Fruit fly (Drosophila melanogaster) whole organism, wandering third instar larva: ENCODE results near the gene CG44044.

ENCODE experiments used
- Abd-B ChIP-seq: fragments of >200 bp; optimal IDR thresholded peaks from 2 replicates; lab custom pipeline; 2017; ENCODE audit warnings: missing biosample characterization, missing genetic modification characterization
- CG32264 ChIP-seq: fragments of 200-800 bp; sonication (Bioruptor generic); optimal IDR thresholded peaks from 2 replicates; lab custom pipeline; 2016; ENCODE audit warnings: missing biosample characterization, missing genetic modification characterization
- CrebA ChIP-seq: fragments of 200-800 bp; sonication (Bioruptor generic); optimal IDR thresholded peaks from 2 replicates; lab custom pipeline; 2016; ENCODE audit warnings: missing biosample characterization, mild to moderate bottlenecking, missing genetic modification characterization, borderline replicate concordance
- Dfd ChIP-seq: fragments of >200 bp; optimal IDR thresholded peaks from 2 replicates; lab custom pipeline; 2017; ENCODE audit warnings: missing biosample characterization, missing genetic modification characterization
- Dif ChIP-seq: fragments of 200-275, 200-300 bp; sonication (Bioruptor generic); optimal IDR thresholded peaks from 2 replicates; lab custom pipeline; 2018; ENCODE audit warnings: missing biosample characterization, missing genetic modification characterization; ENCODE audit not compliant: partially characterized antibody
- GATAd ChIP-seq: sonication (Bioruptor generic); optimal IDR thresholded peaks from 2 replicates; lab custom pipeline; 2016; ENCODE audit warnings: missing biosample characterization, missing genetic modification characterization
- HLH106 ChIP-seq: fragments of 200-800 bp; optimal IDR thresholded peaks from 3 replicates; lab custom pipeline; 2019; ENCODE audit warnings: missing biosample characterization, mild to moderate bottlenecking, missing genetic modification characterization, moderate library complexity
- Hnf4 ChIP-seq: fragments of 200-800 bp; sonication (Bioruptor generic); optimal IDR thresholded peaks from 2 replicates; lab custom pipeline; 2016; ENCODE audit warnings: missing biosample characterization, mild to moderate bottlenecking, missing genetic modification characterization
- Hr78 ChIP-seq: fragments of >200 bp; optimal IDR thresholded peaks from 2 replicates; lab custom pipeline; 2017; ENCODE audit warnings: missing biosample characterization, missing genetic modification characterization
- Hr83 ChIP-seq: fragments of 200-300 bp; sonication (Bioruptor generic); optimal IDR thresholded peaks from 2 replicates; lab custom pipeline; 2016; ENCODE audit warnings: missing biosample characterization, mild to moderate bottlenecking, missing genetic modification characterization, moderate library complexity; ENCODE audit not compliant: poor library complexity, severe bottlenecking
- Jra ChIP-seq: sonication (Bioruptor generic); optimal IDR thresholded peaks from 2 replicates; lab custom pipeline; 2016; ENCODE audit warnings: missing biosample characterization, missing genetic modification characterization
- Mio ChIP-seq: sonication (Bioruptor generic); optimal IDR thresholded peaks from 2 replicates; lab custom pipeline; 2016; ENCODE audit warnings: missing biosample characterization, missing genetic modification characterization
- Myc ChIP-seq: fragments of >200 bp; optimal IDR thresholded peaks from 2 replicates; lab custom pipeline; 2017
- N ChIP-seq: fragments of >200 bp; optimal IDR thresholded peaks from 2 replicates; lab custom pipeline; 2018; ENCODE audit warnings: missing biosample characterization, missing external identifiers, missing genetic modification characterization
- OdsH ChIP-seq: fragments of 200-800 bp; sonication (Bioruptor generic); optimal IDR thresholded peaks from 2 replicates; lab custom pipeline; 2016; ENCODE audit warnings: missing biosample characterization, mild to moderate bottlenecking, missing genetic modification characterization
- Rel ChIP-seq, 2 experiments: fragments of 200-800 bp; sonication (Bioruptor generic) in 1 of 2; optimal IDR thresholded peaks; 2 replicates in 1 of 2; 3 replicates in 1 of 2; lab custom pipeline; 2016 to 2019; ENCODE audit warnings: mild to moderate bottlenecking in 2 of 2, missing biosample characterization in 2 of 2, missing genetic modification characterization in 2 of 2, moderate library complexity in 1 of 2
- Sp1 ChIP-seq: fragments of 200-800 bp; sonication (Bioruptor generic); optimal IDR thresholded peaks from 3 replicates; lab custom pipeline; 2019; ENCODE audit warnings: missing biosample characterization, mild to moderate bottlenecking, missing genetic modification characterization, moderate library complexity
- Vsx2 ChIP-seq: fragments of 200-300, 225-300 bp; sonication (Bioruptor generic); optimal IDR thresholded peaks from 2 replicates; lab custom pipeline; 2018; ENCODE audit warnings: missing biosample characterization, missing genetic modification characterization; ENCODE audit not compliant: partially characterized antibody
- br ChIP-seq: fragments of 200-800 bp; sonication (Bioruptor generic); optimal IDR thresholded peaks from 2 replicates; lab custom pipeline; 2016; ENCODE audit warnings: missing biosample characterization, missing genetic modification characterization
- brk ChIP-seq: fragments of 200-800 bp; sonication (Bioruptor generic); optimal IDR thresholded peaks from 2 replicates; lab custom pipeline; 2016; ENCODE audit warnings: missing biosample characterization, mild to moderate bottlenecking, missing genetic modification characterization
- dl ChIP-seq, 2 experiments: fragments of 175-275, 200-275 bp in 1 of 2; fragments of 200-275 bp in 1 of 2; sonication (Bioruptor generic); optimal IDR thresholded peaks; lab custom pipeline; 2018; ENCODE audit warnings: mild to moderate bottlenecking in 2 of 2, missing biosample characterization in 2 of 2, missing genetic modification characterization in 2 of 2, moderate library complexity in 2 of 2; ENCODE audit not compliant: partially characterized antibody in 2 of 2, insufficient read depth in 1 of 2
- dmrt93B ChIP-seq: fragments of 200-800 bp; sonication (Bioruptor generic); optimal IDR thresholded peaks from 2 replicates; lab custom pipeline; 2018; ENCODE audit warnings: missing biosample characterization, mild to moderate bottlenecking, missing genetic modification characterization
- dsf ChIP-seq: sonication (Bioruptor generic); optimal IDR thresholded peaks from 2 replicates; lab custom pipeline; 2016; ENCODE audit warnings: missing biosample characterization, missing genetic modification characterization, borderline replicate concordance
- ey ChIP-seq: fragments of 200-800 bp; sonication (Bioruptor generic); optimal IDR thresholded peaks from 2 replicates; lab custom pipeline; 2016; ENCODE audit warnings: missing biosample characterization, missing genetic modification characterization
- foxo ChIP-seq, 2 experiments: fragments of 200-800 bp; sonication (Bioruptor generic); optimal IDR thresholded peaks; 2 replicates in 1 of 2; 3 replicates in 1 of 2; lab custom pipeline; 2016 to 2017; ENCODE audit warnings: missing biosample characterization in 2 of 2, missing genetic modification characterization in 2 of 2
- fru ChIP-seq: fragments of 200-800 bp; sonication (Bioruptor generic); optimal IDR thresholded peaks from 3 replicates; lab custom pipeline; 2016; ENCODE audit warnings: missing biosample characterization, mild to moderate bottlenecking, missing genetic modification characterization
- h ChIP-seq: fragments of 200-800 bp; sonication (Bioruptor generic); optimal IDR thresholded peaks from 3 replicates; lab custom pipeline; 2016; ENCODE audit warnings: missing biosample characterization, mild to moderate bottlenecking, missing genetic modification characterization
- jim ChIP-seq: fragments of 175-275, 200-325 bp; sonication (Bioruptor generic); optimal IDR thresholded peaks from 2 replicates; lab custom pipeline; 2016; ENCODE audit warnings: missing biosample characterization, mild to moderate bottlenecking, missing genetic modification characterization
- lola ChIP-seq: fragments of >200 bp; optimal IDR thresholded peaks from 2 replicates; lab custom pipeline; 2017; ENCODE audit warnings: missing biosample characterization, missing genetic modification characterization
- pan ChIP-seq: fragments of >200 bp; optimal IDR thresholded peaks from 2 replicates; lab custom pipeline; 2017
- psq ChIP-seq: fragments of 200-800 bp; sonication (Bioruptor generic); optimal IDR thresholded peaks from 3 replicates; lab custom pipeline; 2017; ENCODE audit warnings: missing biosample characterization, mild to moderate bottlenecking, missing genetic modification characterization, moderate library complexity
- rgr ChIP-seq: fragments of 200-800 bp; sonication (Bioruptor generic); optimal IDR thresholded peaks from 3 replicates; lab custom pipeline; 2016; ENCODE audit warnings: missing biosample characterization, mild to moderate bottlenecking, missing genetic modification characterization
- sage ChIP-seq: fragments of 200-800 bp; sonication (Bioruptor generic); optimal IDR thresholded peaks from 2 replicates; lab custom pipeline; 2016; ENCODE audit warnings: missing biosample characterization, mild to moderate bottlenecking, missing genetic modification characterization
- sv ChIP-seq: fragments of 200-800 bp; sonication (Bioruptor generic); optimal IDR thresholded peaks from 3 replicates; lab custom pipeline; 2016; ENCODE audit warnings: missing biosample characterization, missing genetic modification characterization
- tai ChIP-seq: sonication (Bioruptor generic); optimal IDR thresholded peaks from 2 replicates; lab custom pipeline; 2016; ENCODE audit warnings: missing biosample characterization, missing genetic modification characterization
- usp ChIP-seq: fragments of >200 bp; optimal IDR thresholded peaks from 2 replicates; lab custom pipeline; 2017; ENCODE audit warnings: missing biosample characterization, missing genetic modification characterization
- woc ChIP-seq: sonication (Bioruptor generic); optimal IDR thresholded peaks from 2 replicates; lab custom pipeline; 2016; ENCODE audit warnings: missing biosample characterization, mild to moderate bottlenecking, missing genetic modification characterization

The CG44044 gene

dm6 chr3R:16347626-16348264 lies 26.1 kb downstream of the CG44044 start:
- no peak for TF ChIP-seq Hr83 (GFP tag; lab: Kevin White, UChicago)
- TF ChIP-seq h (GFP tag; lab: Kevin White, UChicago), result no peak
- no peak for TF ChIP-seq fru (GFP tag; lab: Kevin White, UChicago)
- no peak for TF ChIP-seq Dif
- no peak for TF ChIP-seq woc (GFP tag; lab: Kevin White, UChicago)
- TF ChIP-seq rgr (GFP tag; lab: Kevin White, UChicago), result no peak
- no peak for TF ChIP-seq dmrt93B
- no peak for TF ChIP-seq OdsH
- TF ChIP-seq jim, result no peak
- TF ChIP-seq sv (GFP tag; lab: Kevin White, UChicago), result no peak
- no peak for TF ChIP-seq sage (GFP tag; lab: Kevin White, UChicago)
- no peak for TF ChIP-seq Myc (lab: Kevin White, UChicago)

- TF ChIP-seq foxo (GFP tag; optimal IDR thresholded peaks at IDR 0.05; lab: Kevin White, UChicago), result no peak
- no peak for TF ChIP-seq dmrt93B
- TF ChIP-seq Myc (lab: Kevin White, UChicago), result no peak
- no peak for TF ChIP-seq CG32264 (GFP tag; lab: Kevin White, UChicago)
- no peak for TF ChIP-seq usp
- TF ChIP-seq Jra (GFP tag; lab: Kevin White, UChicago), result no peak
- TF ChIP-seq dsf (GFP tag; lab: Kevin White, UChicago), result no peak
- TF ChIP-seq Hnf4, result no peak
- TF ChIP-seq Vsx2, result no peak
- TF ChIP-seq br (GFP tag; lab: Kevin White, UChicago), result no peak
- no peak for TF ChIP-seq dl (GFP tag; optimal IDR thresholded peaks at IDR 0.05; lab: Kevin White, UChicago; ENCODE audit: insufficient read depth in 1 of 2, partially characterized antibody in 2 of 2)
- TF ChIP-seq tai, result no peak
- TF ChIP-seq, all 38 proteins: peak for 0
These were observed 26.7 kb downstream of the CG44044 start for dm6 chr3R:16348289-16348688.

dm6 chr3R:16349111-16349655 lies 27.5 kb downstream of the CG44044 start, which contains the start of the genes CG14879 and Manf:
Gene CG14879, minus strand, starts transcription at chr3R:16349226.
Gene Manf, plus strand, starts transcription at chr3R:16349404.
- TF ChIP-seq dsf (GFP tag; lab: Kevin White, UChicago) (no peak), jim (no peak), Rel (GFP tag; optimal IDR thresholded peaks at IDR 0.05; lab: Kevin White, UChicago) (no peak), Rel (tag; optimal IDR thresholded peaks at IDR 0.05; lab: Kevin White, UChicago) (peak; percentile 69), Mio (no peak), Vsx2 (no peak), h (GFP tag; lab: Kevin White, UChicago) (peak; percentile 26), OdsH (no peak), Hnf4 (peak; percentile 22), CrebA (GFP tag; lab: Kevin White, UChicago) (peak; percentile 92), fru (GFP tag; lab: Kevin White, UChicago) (no peak), br (GFP tag; lab: Kevin White, UChicago) (no peak), tai (no peak), Hr83 (GFP tag; lab: Kevin White, UChicago) (peak; percentile 17), usp (no peak), pan (lab: Kevin White, UChicago) (no peak), Dfd (GFP tag; lab: Kevin White, UChicago) (no peak), GATAd (GFP tag; lab: Kevin White, UChicago) (no peak), Jra (GFP tag; lab: Kevin White, UChicago) (no peak), psq (GFP tag; lab: Kevin White, UChicago) (no peak), HLH106 (tag; lab: Kevin White, UChicago) (no peak), brk (GFP tag; lab: Kevin White, UChicago) (no peak), dl (GFP tag; optimal IDR thresholded peaks at IDR 0.05; lab: Kevin White, UChicago; ENCODE audit: insufficient read depth in 1 of 2, partially characterized antibody in 2 of 2) (no peak), foxo (GFP tag; optimal IDR thresholded peaks at IDR 0.05; lab: Kevin White, UChicago) (no peak), lola (no peak), Sp1 (GFP tag; lab: Kevin White, UChicago) (no peak), sv (GFP tag; lab: Kevin White, UChicago) (no peak), rgr (GFP tag; lab: Kevin White, UChicago) (peak; percentile 20), sage (GFP tag; lab: Kevin White, UChicago) (no peak), Myc (lab: Kevin White, UChicago) (no peak), N (GFP tag; lab: Kevin White, UChicago) (no peak), woc (GFP tag; lab: Kevin White, UChicago) (no peak), dmrt93B (no peak), ey (GFP tag; lab: Kevin White, UChicago) (no peak), Dif (no peak), Abd-B (GFP tag; lab: Kevin White, UChicago) (no peak), Hr78 (GFP tag; lab: Kevin White, UChicago) (no peak)
